Fruit fly (Drosophila melanogaster) whole organism, adult: Measurements from ENCODE around the gene Sec3.

Experiments
- CG11617 ChIP-seq: fragments of 200-800 bp; sonication (Bioruptor generic); optimal IDR thresholded peaks from 2 replicates; lab custom pipeline; 2017; ENCODE audit warnings: mild to moderate bottlenecking, missing biosample characterization, missing genetic modification reagents, missing genetic modification characterization
- CG12768 ChIP-seq: fragments of 200-800 bp; sonication (Bioruptor generic); optimal IDR thresholded peaks from 2 replicates; lab custom pipeline; 2017; ENCODE audit warnings: missing biosample characterization, missing genetic modification characterization, mild to moderate bottlenecking, moderate library complexity, missing genetic modification reagents
- CG14711 ChIP-seq: fragments of 200-800 bp; sonication (Bioruptor generic); optimal IDR thresholded peaks from 2 replicates; lab custom pipeline; 2018; ENCODE audit warnings: missing biosample characterization, mild to moderate bottlenecking, missing genetic modification characterization, moderate library complexity
- CG1620 ChIP-seq: fragments of 200-800 bp; sonication (Bioruptor generic); optimal IDR thresholded peaks from 2 replicates; lab custom pipeline; 2016; ENCODE audit warnings: missing biosample characterization, missing genetic modification characterization
- CG33017 ChIP-seq: fragments of 200-800 bp; sonication (Bioruptor generic); optimal IDR thresholded peaks from 2 replicates; lab custom pipeline; 2018; ENCODE audit warnings: missing biosample characterization, mild to moderate bottlenecking, missing genetic modification characterization, moderate library complexity
- CG5204 ChIP-seq: fragments of 200-800 bp; sonication (Bioruptor generic); optimal IDR thresholded peaks from 2 replicates; lab custom pipeline; 2016; ENCODE audit warnings: missing biosample characterization, missing genetic modification characterization
- CG7045 ChIP-seq: fragments of 200-800 bp; sonication (Bioruptor generic); optimal IDR thresholded peaks from 2 replicates; lab custom pipeline; 2017; ENCODE audit warnings: missing biosample characterization, mild to moderate bottlenecking, missing genetic modification characterization
- CG7101 ChIP-seq: fragments of 200-800 bp; sonication (Bioruptor generic); optimal IDR thresholded peaks from 2 replicates; lab custom pipeline; 2018; ENCODE audit warnings: missing biosample characterization, mild to moderate bottlenecking, missing genetic modification characterization, moderate library complexity
- Clk ChIP-seq: fragments of 200-800 bp; sonication (Bioruptor generic); optimal IDR thresholded peaks from 2 replicates; lab custom pipeline; 2017; ENCODE audit warnings: missing biosample characterization, missing genetic modification characterization
- Crg-1 ChIP-seq: fragments of 200-800 bp; sonication (Bioruptor generic); optimal IDR thresholded peaks from 2 replicates; lab custom pipeline; 2016; ENCODE audit warnings: missing biosample characterization, missing genetic modification characterization
- Hr96 ChIP-seq: fragments of 200-800 bp; sonication (Bioruptor generic); optimal IDR thresholded peaks from 2 replicates; lab custom pipeline; 2016; ENCODE audit warnings: missing biosample characterization, missing genetic modification characterization
- Mnt ChIP-seq: fragments of 200-800 bp; sonication (Bioruptor generic); optimal IDR thresholded peaks from 2 replicates; lab custom pipeline; 2016; ENCODE audit warnings: missing biosample characterization, mild to moderate bottlenecking, missing genetic modification characterization
- bab1 ChIP-seq: fragments of 200-800 bp; sonication (Bioruptor generic); optimal IDR thresholded peaks from 3 replicates; lab custom pipeline; 2019; ENCODE audit warnings: missing biosample characterization, mild to moderate bottlenecking, missing genetic modification characterization, moderate library complexity
- cic ChIP-seq: fragments of 200-800 bp; sonication (Bioruptor generic); optimal IDR thresholded peaks from 2 replicates; lab custom pipeline; 2017; ENCODE audit warnings: missing biosample characterization, mild to moderate bottlenecking, missing genetic modification characterization, moderate library complexity
- cnc ChIP-seq, 2 experiments: fragments of >200 bp; optimal IDR thresholded peaks; 2 replicates each; lab custom pipeline; 2017
- kay ChIP-seq: fragments of 200-800 bp; sonication (Bioruptor generic); peaks from one replicate; lab custom pipeline; 2016; ENCODE audit warnings: missing biosample characterization, missing genetic modification characterization, borderline replicate concordance
- ovo ChIP-seq: fragments of 200-800 bp; sonication (Bioruptor generic); optimal IDR thresholded peaks from 2 replicates; lab custom pipeline; 2016; ENCODE audit warnings: missing biosample characterization, missing genetic modification characterization
- pad ChIP-seq: fragments of 200-800 bp; sonication (Bioruptor generic); optimal IDR thresholded peaks from 3 replicates; lab custom pipeline; 2017; ENCODE audit warnings: missing biosample characterization, missing genetic modification characterization, mild to moderate bottlenecking, moderate library complexity, missing genetic modification reagents
- tj ChIP-seq: fragments of 200-800 bp; sonication (Bioruptor generic); optimal IDR thresholded peaks from 3 replicates; lab custom pipeline; 2017; ENCODE audit warnings: missing biosample characterization, mild to moderate bottlenecking, missing genetic modification characterization, moderate library complexity
- toe ChIP-seq: fragments of 200-800 bp; sonication (Bioruptor generic); optimal IDR thresholded peaks from 2 replicates; lab custom pipeline; 2016; ENCODE audit warnings: missing biosample characterization, missing genetic modification characterization

The Sec3 gene

DNA sequence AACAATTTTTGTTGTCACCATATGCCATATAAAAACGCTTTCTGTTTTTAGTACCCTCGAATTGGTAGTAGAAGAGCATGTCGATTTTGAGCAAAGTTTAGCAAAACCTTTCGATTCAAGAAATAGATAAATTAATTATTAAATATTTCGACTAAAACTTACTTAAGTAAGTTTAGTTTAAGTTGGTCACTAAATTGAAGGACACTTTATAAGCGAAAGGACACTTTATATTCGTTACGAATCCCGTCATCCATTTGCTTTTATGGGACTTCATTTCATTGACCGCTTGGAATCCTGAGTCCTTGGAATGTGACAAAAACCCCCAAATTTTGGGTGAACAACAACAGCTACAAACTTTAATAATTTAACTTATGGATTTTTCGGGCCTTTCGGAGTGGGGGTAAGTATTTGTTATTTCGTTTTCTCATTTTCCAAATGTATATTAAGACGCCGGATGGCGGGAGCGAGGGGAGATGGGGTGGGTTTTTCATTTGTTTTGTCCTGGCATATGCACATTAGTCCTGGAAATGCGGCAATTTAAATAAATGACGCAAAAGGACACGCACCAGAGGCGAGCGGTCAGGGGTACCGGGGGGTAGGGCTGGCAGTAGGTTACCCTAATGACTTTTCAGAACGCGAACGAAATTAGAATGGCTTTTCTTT lies 34.0 kb upstream of the Sec3 start:
- TF ChIP-seq kay (GFP tag; lab: Kevin White, UChicago) (peak; percentile 55), tj (GFP tag; lab: Kevin White, UChicago) (no peak)

DNA sequence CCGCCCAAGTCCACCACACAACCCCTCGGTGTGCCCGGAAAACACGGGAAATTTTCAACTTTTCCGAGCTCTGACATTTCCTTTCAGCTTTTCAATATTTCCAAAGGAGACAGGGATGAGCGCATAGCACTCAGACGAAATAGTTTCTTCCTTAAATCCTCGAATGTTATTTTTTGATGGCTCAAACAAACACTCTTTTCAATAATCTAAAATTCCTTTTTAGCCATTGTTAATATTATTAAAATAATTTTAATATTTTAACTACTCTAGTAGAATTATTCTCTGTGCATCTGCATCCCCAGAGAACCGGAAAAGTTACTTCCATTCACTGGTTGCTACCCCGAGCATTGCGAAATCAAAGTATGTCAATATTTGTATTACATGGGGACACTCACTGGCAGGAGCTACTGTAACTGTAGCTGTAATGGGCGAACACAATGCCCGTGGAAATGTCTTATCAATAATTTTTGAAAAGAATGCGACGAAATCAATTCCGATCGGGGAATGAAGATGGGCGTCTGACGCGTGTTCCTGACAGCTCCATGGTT lies 32.8 kb upstream of the Sec3 start:
- no peak for TF ChIP-seq toe
- TF ChIP-seq tj (GFP tag; lab: Kevin White, UChicago) = no peak
- TF ChIP-seq CG7101 (tag; lab: Kevin White, UChicago) = no peak
- no peak for TF ChIP-seq CG5204 (GFP tag; lab: Kevin White, UChicago)
- no peak for TF ChIP-seq bab1
- TF ChIP-seq Mnt (GFP tag; lab: Kevin White, UChicago) = no peak
- TF ChIP-seq CG7045 (GFP tag; lab: Kevin White, UChicago) = no peak
- TF ChIP-seq pad (GFP tag; lab: Kevin White, UChicago) = no peak
- TF ChIP-seq Hr96 (GFP tag; lab: Kevin White, UChicago) = no peak
- no peak for TF ChIP-seq CG14711 (tag; lab: Kevin White, UChicago)
- no peak for TF ChIP-seq ovo (GFP tag; lab: Kevin White, UChicago)
- no peak for TF ChIP-seq CG1620 (GFP tag; lab: Kevin White, UChicago)
- TF ChIP-seq CG33017 = no peak
- no peak for TF ChIP-seq Crg-1 (GFP tag; lab: Kevin White, UChicago)
- no peak for TF ChIP-seq CG12768 (GFP tag; lab: Kevin White, UChicago)
- no peak for TF ChIP-seq CG11617 (GFP tag; lab: Kevin White, UChicago)
- TF ChIP-seq cic (GFP tag; lab: Kevin White, UChicago) = no peak

DNA sequence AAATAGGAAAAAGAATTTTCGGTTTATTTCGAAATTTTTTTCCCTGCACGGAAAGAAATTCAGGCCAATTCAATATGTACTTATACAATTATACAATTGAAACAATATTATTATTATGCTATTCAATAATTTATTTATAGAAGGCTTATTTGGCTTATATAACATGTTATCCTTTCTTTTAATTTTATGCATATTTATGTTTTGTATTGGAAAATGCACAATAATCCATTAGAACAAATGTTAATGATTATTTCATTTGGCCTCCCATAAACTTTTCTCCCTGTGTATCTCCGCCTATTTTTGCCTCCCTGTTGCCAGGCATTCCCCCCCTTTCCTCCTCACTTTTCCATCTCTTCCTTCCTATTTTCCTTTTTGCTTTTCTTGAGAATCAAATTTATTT lies 22.9 kb upstream of the Sec3 start:
- peak; percentile 5 for TF ChIP-seq kay (GFP tag; lab: Kevin White, UChicago)
- TF ChIP-seq Mnt (GFP tag; lab: Kevin White, UChicago) = no peak

DNA sequence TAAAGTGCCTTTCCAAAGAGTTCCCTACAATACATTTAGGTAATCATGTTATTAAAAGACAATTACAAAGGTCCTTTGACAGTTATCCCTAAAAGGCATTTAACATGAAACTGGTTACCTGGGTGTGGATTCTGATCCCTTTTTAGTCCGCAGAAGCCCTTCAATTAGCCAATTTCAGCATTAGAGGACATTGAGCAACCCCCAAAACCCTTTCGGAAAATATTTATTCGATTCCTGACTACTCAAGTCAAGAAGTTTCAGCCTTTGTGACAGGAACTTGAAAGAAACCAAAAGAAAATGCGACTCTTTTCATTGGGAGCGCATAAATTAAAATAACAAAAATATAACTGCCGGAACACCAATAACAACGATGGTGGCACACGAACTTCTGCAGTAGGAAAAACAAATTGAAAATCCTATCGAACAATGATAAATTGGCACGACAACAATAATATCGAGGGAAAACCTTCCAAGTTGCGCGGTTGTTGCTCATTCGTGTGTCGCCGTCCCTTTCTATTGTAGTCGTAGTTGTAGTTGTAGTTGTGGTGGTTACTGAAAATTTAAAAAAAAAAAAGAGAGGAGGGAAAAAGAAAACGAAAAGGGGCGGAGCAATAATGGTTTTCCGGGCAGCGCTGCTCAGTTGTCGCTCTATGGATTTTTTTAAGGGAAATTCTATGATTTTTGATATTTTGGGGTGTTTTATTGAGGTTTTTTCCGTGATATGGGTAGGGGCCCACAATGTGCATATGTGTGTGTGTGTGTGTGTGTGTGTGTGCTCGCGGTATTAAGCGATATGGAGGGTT lies 20.8 kb upstream of the Sec3 start:
- TF ChIP-seq CG14711 (tag; lab: Kevin White, UChicago) = no peak
- TF ChIP-seq tj (GFP tag; lab: Kevin White, UChicago) = no peak
- TF ChIP-seq CG11617 (GFP tag; lab: Kevin White, UChicago) = no peak
- TF ChIP-seq pad (GFP tag; lab: Kevin White, UChicago) = no peak
- no peak for TF ChIP-seq CG7101 (tag; lab: Kevin White, UChicago)
- no peak for TF ChIP-seq cnc (optimal IDR thresholded peaks at IDR 0.05; lab: Kevin White, UChicago)
- TF ChIP-seq Crg-1 (GFP tag; lab: Kevin White, UChicago) = no peak
- no peak for TF ChIP-seq toe
- no peak for TF ChIP-seq Clk
- no peak for TF ChIP-seq Hr96 (GFP tag; lab: Kevin White, UChicago)
- no peak for TF ChIP-seq CG7045 (GFP tag; lab: Kevin White, UChicago)
- TF ChIP-seq CG1620 (GFP tag; lab: Kevin White, UChicago) = no peak
- TF ChIP-seq CG12768 (GFP tag; lab: Kevin White, UChicago) = no peak
- no peak for TF ChIP-seq CG5204 (GFP tag; lab: Kevin White, UChicago)

DNA sequence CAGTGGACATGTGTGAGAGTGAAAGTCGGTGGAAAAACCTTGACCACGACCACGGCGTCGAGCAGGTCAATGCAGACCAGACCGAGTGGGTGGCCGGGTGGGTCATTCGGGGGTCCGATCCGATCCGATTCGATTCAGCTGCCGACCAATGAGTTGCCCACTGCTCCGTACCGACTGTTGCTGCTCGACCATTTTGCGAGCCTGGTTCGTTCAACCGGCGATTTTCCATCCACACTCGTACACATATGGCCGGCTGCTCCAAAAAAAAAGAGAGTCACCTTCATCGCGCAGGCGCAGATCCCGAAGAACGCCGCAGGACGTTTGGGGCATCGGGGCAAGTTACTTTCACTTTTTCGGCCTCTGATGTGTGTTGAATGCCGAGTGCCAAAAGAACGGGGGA lies 19.6 kb upstream of the Sec3 start:
- TF ChIP-seq cnc (optimal IDR thresholded peaks at IDR 0.05; lab: Kevin White, UChicago) = no peak
- no peak for TF ChIP-seq CG7101 (tag; lab: Kevin White, UChicago)
- TF ChIP-seq pad (GFP tag; lab: Kevin White, UChicago) = no peak
- no peak for TF ChIP-seq CG12768 (GFP tag; lab: Kevin White, UChicago)
- TF ChIP-seq Crg-1 (GFP tag; lab: Kevin White, UChicago) = no peak
- TF ChIP-seq cic (GFP tag; lab: Kevin White, UChicago) = no peak
- no peak for TF ChIP-seq Hr96 (GFP tag; lab: Kevin White, UChicago)
- no peak for TF ChIP-seq tj (GFP tag; lab: Kevin White, UChicago)
- TF ChIP-seq kay (GFP tag; lab: Kevin White, UChicago) = no peak
- no peak for TF ChIP-seq toe
- TF ChIP-seq CG33017 = no peak

DNA sequence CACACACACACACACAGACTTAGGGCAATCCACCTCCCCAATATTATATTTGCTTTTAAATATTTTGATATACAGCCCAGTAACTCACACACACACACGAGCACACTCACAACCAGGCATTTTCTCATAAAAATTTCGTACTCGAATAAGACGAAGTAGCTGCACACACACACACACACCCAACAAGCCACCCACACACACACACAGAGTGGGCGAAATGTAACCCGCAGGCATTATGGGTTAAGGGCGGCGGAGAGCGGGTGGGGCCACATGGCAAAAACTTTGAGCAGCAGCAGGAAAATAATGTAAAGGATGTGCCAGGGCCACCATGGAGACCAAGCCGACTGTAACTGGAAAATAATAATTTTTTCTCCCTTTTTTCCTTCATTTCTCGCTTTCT lies 16.6 kb upstream of the Sec3 start:
- no peak for TF ChIP-seq CG1620 (GFP tag; lab: Kevin White, UChicago)
- TF ChIP-seq cic (GFP tag; lab: Kevin White, UChicago) = no peak
- no peak for TF ChIP-seq CG11617 (GFP tag; lab: Kevin White, UChicago)
